Worm (Caenorhabditis elegans) whole organism, L1 larva: ENCODE results near the gene C33H5.13.

ENCODE experiments used
- C04F5.9 ChIP-seq: sonication (generic microtip); optimal IDR thresholded peaks from 2 replicates; lab custom pipeline; 2016; ENCODE audit warnings: missing genetic modification characterization, missing compliant biosample characterization
- C16A3.4 ChIP-seq: fragments of 150-350 bp; optimal IDR thresholded peaks from 2 replicates; lab custom pipeline; 2014; ENCODE audit warnings: missing biosample characterization, missing genetic modification characterization
- F16B12.6 ChIP-seq: fragments of 150-350 bp; optimal IDR thresholded peaks from 2 replicates; lab custom pipeline; 2014; ENCODE audit warnings: missing biosample characterization, missing genetic modification characterization
- Y116A8C.19 ChIP-seq: sonication (generic microtip); optimal IDR thresholded peaks from 2 replicates; lab custom pipeline; 2016; ENCODE audit warnings: missing compliant biosample characterization, missing genetic modification characterization, borderline replicate concordance
- aha-1 ChIP-seq: fragments of 150-350 bp; optimal IDR thresholded peaks from 2 replicates; lab custom pipeline; 2014; ENCODE audit warnings: missing biosample characterization, missing genetic modification characterization
- alr-1 ChIP-seq: fragments of 200-800 bp; sonication (Bioruptor generic); optimal IDR thresholded peaks from 2 replicates; lab custom pipeline; 2018; ENCODE audit warnings: borderline replicate concordance, mild to moderate bottlenecking, missing genetic modification characterization, missing compliant biosample characterization
- blmp-1 ChIP-seq: fragments of 150-350 bp; optimal IDR thresholded peaks from 2 replicates; lab custom pipeline; 2014; ENCODE audit warnings: missing biosample characterization, missing genetic modification characterization
- ceh-63 ChIP-seq: fragments of 200-800 bp; sonication (Bioruptor generic); optimal IDR thresholded peaks from 2 replicates; lab custom pipeline; 2018; ENCODE audit warnings: mild to moderate bottlenecking, missing genetic modification characterization, missing compliant biosample characterization
- ceh-82 ChIP-seq, 3 experiments: fragments of 150-350 bp in 1 of 3; sonication (generic microtip) in 2 of 3; optimal IDR thresholded peaks; 2 replicates each; lab custom pipeline; 2014 to 2017; ENCODE audit warnings: missing biosample characterization in 3 of 3, missing genetic modification characterization in 3 of 3
- ceh-88 ChIP-seq: fragments of 200-800 bp; sonication (Bioruptor generic); IDR thresholded peaks from 2 replicates; pipeline ENCODE4 v1.3.6; 2022; ENCODE audit warnings: missing genetic modification characterization, missing compliant biosample characterization
- dpl-1 ChIP-seq, 3 experiments: fragments of 150-350 bp in 2 of 3; sonication (generic microtip) in 1 of 3; optimal IDR thresholded peaks; 2 replicates each; lab custom pipeline; 2014 to 2017; ENCODE audit warnings: missing biosample characterization in 3 of 3, missing genetic modification characterization in 3 of 3, missing genetic modification reagents in 3 of 3
- efl-1 ChIP-seq, 4 experiments: fragments of 150-350 bp; optimal IDR thresholded peaks in 3 of 4; peaks in 1 of 4; 1 replicate in 1 of 4; 2 replicates in 3 of 4; lab custom pipeline; 2014; ENCODE audit warnings: missing biosample characterization in 2 of 4, missing genetic modification characterization in 2 of 4, missing genetic modification reagents in 2 of 4
- efl-3 ChIP-seq: fragments of 200-800 bp; sonication (Bioruptor generic); optimal IDR thresholded peaks from 2 replicates; lab custom pipeline; 2018; ENCODE audit warnings: mild to moderate bottlenecking, missing genetic modification characterization, missing compliant biosample characterization
- egl-27 ChIP-seq, 2 experiments: fragments of 150-350 bp in 1 of 2; sonication (generic microtip); optimal IDR thresholded peaks; 3 replicates each; lab custom pipeline; 2017 to 2018; ENCODE audit warnings: missing biosample characterization in 2 of 2, missing genetic modification characterization in 2 of 2, missing genetic modification reagents in 2 of 2
- elt-2 ChIP-seq: sonication (generic microtip); optimal IDR thresholded peaks from 2 replicates; lab custom pipeline; 2016; ENCODE audit warnings: missing genetic modification characterization, mild to moderate bottlenecking, inconsistent platforms, missing compliant biosample characterization, missing genetic modification reagents
- elt-3 ChIP-seq, 6 experiments: fragments of 150-350 bp in 1 of 6; sonication (generic microtip); optimal IDR thresholded peaks; 2 replicates each; lab custom pipeline; 2017 to 2018; ENCODE audit warnings: missing biosample characterization in 6 of 6, missing genetic modification characterization in 6 of 6, inconsistent platforms in 1 of 6
- ets-5 ChIP-seq: fragments of 200-800 bp; sonication (Bioruptor generic); IDR thresholded peaks from 2 replicates; pipeline ENCODE4 v1.3.6; 2022; ENCODE audit warnings: missing genetic modification characterization, missing compliant biosample characterization
- fkh-8 ChIP-seq: sonication (generic microtip); optimal IDR thresholded peaks from 2 replicates; lab custom pipeline; 2016; ENCODE audit warnings: mild to moderate bottlenecking, missing genetic modification characterization, missing compliant biosample characterization
- fos-1 ChIP-seq: fragments of 150-350 bp; optimal IDR thresholded peaks from 2 replicates; lab custom pipeline; 2014; ENCODE audit warnings: missing biosample characterization, missing genetic modification characterization
- grh-1 ChIP-seq: fragments of 200-800 bp; sonication (Bioruptor generic); IDR thresholded peaks from 2 replicates; pipeline ENCODE4 v1.3.6; 2022; ENCODE audit warnings: missing genetic modification reagents, missing genetic modification characterization, missing compliant biosample characterization
- hlh-4 ChIP-seq: sonication (generic microtip); optimal IDR thresholded peaks from 2 replicates; lab custom pipeline; 2016; ENCODE audit warnings: mild to moderate bottlenecking, missing genetic modification characterization, missing compliant biosample characterization
- isw-1 ChIP-seq: fragments of 200-800 bp; sonication (Bioruptor generic); IDR thresholded peaks from 2 replicates; pipeline ENCODE4 v1.3.6; 2022; ENCODE audit warnings: missing genetic modification characterization, missing compliant biosample characterization
- lin-14 ChIP-seq: fragments of 200-800 bp; sonication (Bioruptor generic); optimal IDR thresholded peaks from 2 replicates; lab custom pipeline; 2018; ENCODE audit warnings: mild to moderate bottlenecking, missing genetic modification characterization, moderate library complexity, missing compliant biosample characterization
- lin-15B ChIP-seq: fragments of 150-350 bp; sonication (generic microtip); optimal IDR thresholded peaks from 3 replicates; lab custom pipeline; 2014; ENCODE audit warnings: missing biosample characterization, missing genetic modification characterization
- lin-35 ChIP-seq, 2 experiments: fragments of 150-350 bp; optimal IDR thresholded peaks; 2 replicates each; lab custom pipeline; 2014; ENCODE audit warnings: missing biosample characterization in 2 of 2, missing genetic modification characterization in 2 of 2, missing genetic modification reagents in 2 of 2
- lsy-2 ChIP-seq, 2 experiments: fragments of 150-350 bp; optimal IDR thresholded peaks; 2 replicates each; lab custom pipeline; 2014; ENCODE audit warnings: missing biosample characterization in 2 of 2, missing genetic modification characterization in 2 of 2
- mab-9 ChIP-seq: fragments of 200-800 bp; sonication (Bioruptor generic); IDR thresholded peaks from 2 replicates; pipeline ENCODE4 v1.3.6; 2022; ENCODE audit warnings: missing genetic modification reagents, missing genetic modification characterization, missing compliant biosample characterization
- mdl-1 ChIP-seq, 2 experiments: fragments of 150-350 bp; optimal IDR thresholded peaks; 2 replicates each; lab custom pipeline; 2014 to 2017; ENCODE audit warnings: missing biosample characterization in 2 of 2, missing genetic modification characterization in 2 of 2, inconsistent platforms in 1 of 2
- mef-2 ChIP-seq: fragments of 150-350 bp; optimal IDR thresholded peaks from 2 replicates; lab custom pipeline; 2014; ENCODE audit warnings: missing biosample characterization, missing genetic modification characterization
- mep-1 ChIP-seq: fragments of 150-350 bp; optimal IDR thresholded peaks from 2 replicates; lab custom pipeline; 2014; ENCODE audit warnings: missing biosample characterization, missing genetic modification characterization
- nhr-20 ChIP-seq: sonication (generic microtip); optimal IDR thresholded peaks from 2 replicates; lab custom pipeline; 2016; ENCODE audit warnings: mild to moderate bottlenecking, missing genetic modification characterization, missing compliant biosample characterization
- nhr-71 ChIP-seq: sonication (generic microtip); optimal IDR thresholded peaks from 2 replicates; lab custom pipeline; 2016; ENCODE audit warnings: mild to moderate bottlenecking, missing genetic modification characterization, moderate library complexity, missing compliant biosample characterization
- nhr-76 ChIP-seq: sonication (generic microtip); optimal IDR thresholded peaks from 2 replicates; lab custom pipeline; 2017; ENCODE audit warnings: missing biosample characterization, missing genetic modification characterization
- nhr-77 ChIP-seq: fragments of 150-350 bp; optimal IDR thresholded peaks from 2 replicates; lab custom pipeline; 2014; ENCODE audit warnings: missing biosample characterization, missing genetic modification characterization
- nhr-85 ChIP-seq: sonication (generic microtip); peaks from one replicate; lab custom pipeline; 2016; ENCODE audit warnings: missing genetic modification characterization, inconsistent platforms, missing compliant biosample characterization
- pax-3 ChIP-seq: fragments of 200-800 bp; sonication (Bioruptor generic); optimal IDR thresholded peaks from 2 replicates; lab custom pipeline; 2018; ENCODE audit warnings: mild to moderate bottlenecking, missing genetic modification characterization, moderate library complexity, missing compliant biosample characterization
- rnt-1 ChIP-seq: sonication (generic microtip); optimal IDR thresholded peaks from 2 replicates; lab custom pipeline; 2016; ENCODE audit warnings: mild to moderate bottlenecking, missing genetic modification characterization, moderate library complexity, missing compliant biosample characterization
- snu-23 ChIP-seq: sonication (generic microtip); optimal IDR thresholded peaks from 2 replicates; lab custom pipeline; 2016; ENCODE audit warnings: missing genetic modification characterization, missing compliant biosample characterization
- sptf-1 ChIP-seq: fragments of 150-350 bp; optimal IDR thresholded peaks from 2 replicates; lab custom pipeline; 2014; ENCODE audit warnings: missing biosample characterization, missing genetic modification characterization
- swsn-7 ChIP-seq: sonication (generic microtip); optimal IDR thresholded peaks from 2 replicates; lab custom pipeline; 2016; ENCODE audit warnings: missing genetic modification characterization, missing compliant biosample characterization
- tlp-1 ChIP-seq: fragments of 150-350 bp; optimal IDR thresholded peaks from 2 replicates; lab custom pipeline; 2014; ENCODE audit warnings: missing biosample characterization, missing genetic modification characterization
- unc-130 ChIP-seq: fragments of 150-350 bp; optimal IDR thresholded peaks from 2 replicates; lab custom pipeline; 2017; ENCODE audit warnings: missing biosample characterization, missing genetic modification characterization, inconsistent platforms
- unc-62 ChIP-seq: fragments of 150-350 bp; optimal IDR thresholded peaks from 2 replicates; lab custom pipeline; 2014; ENCODE audit warnings: missing biosample characterization, missing genetic modification reagents, missing genetic modification characterization
- unc-98 ChIP-seq: fragments of 200-800 bp; sonication (Bioruptor generic); IDR thresholded peaks from 2 replicates; pipeline ENCODE4 v1.3.6; 2022; ENCODE audit warnings: missing genetic modification characterization, missing compliant biosample characterization
- xbp-1 ChIP-seq: sonication (generic microtip); optimal IDR thresholded peaks from 2 replicates; lab custom pipeline; 2016; ENCODE audit warnings: missing genetic modification characterization, missing compliant biosample characterization
- ztf-11 ChIP-seq, 2 experiments: sonication (generic microtip); optimal IDR thresholded peaks; 2 replicates each; lab custom pipeline; 2016 to 2017; ENCODE audit warnings: missing genetic modification characterization in 2 of 2, missing biosample characterization in 1 of 2, missing compliant biosample characterization in 1 of 2

C33H5.13 gene

ce11 chrIV:7830151-7830550 lies 38.1 kb upstream of the C33H5.13 start, which contains the start of gene mvb-12:
Gene mvb-12, plus strand, starts transcription at chrIV:7830525.
- peak; percentile 5 for TF ChIP-seq blmp-1 (tag; lab: Kevin White, UChicago)
- TF ChIP-seq unc-62 (GFP tag; lab: Kevin White, UChicago), result no peak
- peak; percentile 2 for TF ChIP-seq C16A3.4 (tag; lab: Kevin White, UChicago)
- TF ChIP-seq alr-1, result no peak
- TF ChIP-seq ceh-88 (GFP tag; lab: Robert Waterston, UW), result no peak
- TF ChIP-seq nhr-71, result peak; percentile 34
- TF ChIP-seq efl-1 (optimal IDR thresholded peaks at IDR 0.05; lab: Kevin White, UChicago), result peak; percentile 2 to 5
- peak; percentile 31 to 75 for TF ChIP-seq efl-1 (GFP tag; optimal IDR thresholded peaks at IDR 0.05 in 1 of 2; lab: Kevin White, UChicago)
- TF ChIP-seq ztf-11 (tag; optimal IDR thresholded peaks at IDR 0.05; lab: Kevin White, UChicago), result no peak
- peak; percentile 60 for TF ChIP-seq fkh-8 (tag; lab: Kevin White, UChicago)
- TF ChIP-seq mep-1, result peak; percentile 31
- TF ChIP-seq nhr-20 (tag; lab: Kevin White, UChicago), result no peak
- peak in 1 of 2 experiments; percentile 46 for TF ChIP-seq lsy-2 (tag; optimal IDR thresholded peaks at IDR 0.05; lab: Kevin White, UChicago)
- no peak for TF ChIP-seq pax-3
- TF ChIP-seq mab-9, result no peak
- peak; percentile 9 for TF ChIP-seq xbp-1 (tag; lab: Kevin White, UChicago)
- TF ChIP-seq dpl-1 (GFP tag; optimal IDR thresholded peaks at IDR 0.05; lab: Kevin White, UChicago), result peak in 2 of 3 experiments; percentile 15 to 43
- TF ChIP-seq nhr-77 (tag; lab: Kevin White, UChicago), result peak; percentile 4
- TF ChIP-seq lin-15B (tag; lab: Kevin White, UChicago), result peak; percentile 5
- peak; percentile 29 for TF ChIP-seq snu-23 (GFP tag; lab: Kevin White, UChicago)
- peak; percentile 77 for TF ChIP-seq lin-14 (GFP tag; lab: Kevin White, UChicago)
- TF ChIP-seq swsn-7 (tag; lab: Kevin White, UChicago), result peak; percentile 13
- no peak for TF ChIP-seq F16B12.6 (tag; lab: Kevin White, UChicago)
- TF ChIP-seq mdl-1 (tag; optimal IDR thresholded peaks at IDR 0.05; lab: Kevin White, UChicago), result peak in 1 of 2 experiments; percentile 13

ce11 chrIV:7829275-7829938 lies 37.3 kb upstream of the C33H5.13 start, which contains the start of gene C06A6.4:
Gene C06A6.4, minus strand, starts transcription at chrIV:7829298.
- TF ChIP-seq tlp-1 (no peak), mef-2 (tag; lab: Kevin White, UChicago) (no peak), ceh-88 (GFP tag; lab: Robert Waterston, UW) (no peak), nhr-20 (tag; lab: Kevin White, UChicago) (peak; percentile 10), nhr-76 (no peak), lin-14 (GFP tag; lab: Kevin White, UChicago) (peak; percentile 34), elt-3 (tag; optimal IDR thresholded peaks at IDR 0.05; lab: Kevin White, UChicago) (peak in 2 of 6 experiments; percentile 14 to 60), blmp-1 (tag; lab: Kevin White, UChicago) (peak; percentile 49), lin-35 (GFP tag; optimal IDR thresholded peaks at IDR 0.05; lab: Kevin White, UChicago) (peak in 1 of 2 experiments; percentile 36), nhr-85 (tag; lab: Kevin White, UChicago) (peak; percentile 35), egl-27 (tag; optimal IDR thresholded peaks at IDR 0.05; lab: Kevin White, UChicago) (no peak), fos-1 (no peak), elt-2 (peak; percentile 14)

- TF ChIP-seq elt-3 (tag; optimal IDR thresholded peaks at IDR 0.05; lab: Kevin White, UChicago), result no peak
- TF ChIP-seq grh-1 (GFP tag; lab: Robert Waterston, UW), result peak; percentile 82
- TF ChIP-seq efl-3 (GFP tag; lab: Kevin White, UChicago), result no peak
- peak; percentile 7 for TF ChIP-seq rnt-1 (tag; lab: Kevin White, UChicago)
- peak; percentile 43 for TF ChIP-seq nhr-71
- peak; percentile 29 for TF ChIP-seq mep-1
- TF ChIP-seq isw-1, result no peak
- TF ChIP-seq aha-1 (tag; lab: Kevin White, UChicago), result no peak
- TF ChIP-seq swsn-7 (tag; lab: Kevin White, UChicago), result no peak
- TF ChIP-seq unc-98, result no peak
- no peak for TF ChIP-seq ets-5 (GFP tag; lab: Robert Waterston, UW)
- TF ChIP-seq nhr-76, result no peak
- no peak for TF ChIP-seq egl-27 (tag; optimal IDR thresholded peaks at IDR 0.05; lab: Kevin White, UChicago)
- no peak for TF ChIP-seq ceh-63 (GFP tag; lab: Kevin White, UChicago)
- peak; percentile 5 for TF ChIP-seq nhr-20 (tag; lab: Kevin White, UChicago)
- TF ChIP-seq pax-3, result no peak
- TF ChIP-seq hlh-4 (tag; lab: Kevin White, UChicago), result no peak
- TF ChIP-seq unc-130, result no peak
- TF ChIP-seq Y116A8C.19 (tag; lab: Kevin White, UChicago), result no peak
- no peak for TF ChIP-seq C04F5.9 (tag; lab: Kevin White, UChicago)
- no peak for TF ChIP-seq ceh-82 (tag; optimal IDR thresholded peaks at IDR 0.05; lab: Kevin White, UChicago)
- TF ChIP-seq sptf-1, result no peak
- no peak for TF ChIP-seq lin-15B (tag; lab: Kevin White, UChicago)
- no peak for TF ChIP-seq ceh-88 (GFP tag; lab: Robert Waterston, UW)
Measured at ce11 chrIV:7824649-7825048, 32.6 kb upstream of the C33H5.13 start.
